Fruit fly (Drosophila melanogaster) whole organism, embryonic: ENCODE measurements around the gene CG12301.

ENCODE experiments used
- Blimp-1 ChIP-seq: fragments of 200-800 bp; sonication (Bioruptor generic); optimal IDR thresholded peaks from 3 replicates; lab custom pipeline; 2018; ENCODE audit warnings: missing biosample characterization, missing genetic modification characterization, mild to moderate bottlenecking, moderate library complexity, missing genetic modification reagents
- CG11247 ChIP-seq: fragments of 200-800 bp; sonication (Bioruptor generic); IDR thresholded peaks from 2 replicates; pipeline ENCODE4 v1.3.6; 2022; ENCODE audit warnings: missing biosample characterization, missing genetic modification characterization
- CG11560 ChIP-seq: fragments of 200-800 bp; sonication (Bioruptor generic); IDR thresholded peaks from 3 replicates; pipeline ENCODE4 v1.3.6; 2022; ENCODE audit warnings: missing biosample characterization, missing genetic modification characterization
- CG13894 ChIP-seq: fragments of 200-800 bp; sonication (Bioruptor generic); optimal IDR thresholded peaks from 3 replicates; lab custom pipeline; 2018; ENCODE audit warnings: missing biosample characterization, mild to moderate bottlenecking, missing genetic modification characterization, moderate library complexity
- CG17328 ChIP-seq: fragments of 200-800 bp; sonication (Bioruptor generic); IDR thresholded peaks from 2 replicates; pipeline ENCODE4 v1.3.6; 2022; ENCODE audit warnings: missing biosample characterization, missing genetic modification characterization
- CG2678 ChIP-seq: fragments of 200-800 bp; sonication (Bioruptor generic); optimal IDR thresholded peaks from 3 replicates; lab custom pipeline; 2019; ENCODE audit warnings: missing biosample characterization, mild to moderate bottlenecking, missing genetic modification characterization, moderate library complexity
- CG30403 ChIP-seq: fragments of 200-800 bp; sonication (Bioruptor generic); optimal IDR thresholded peaks from 3 replicates; lab custom pipeline; 2016; ENCODE audit warnings: missing biosample characterization, missing genetic modification characterization
- CG30431 ChIP-seq: fragments of 200-800 bp; sonication (Bioruptor generic); optimal IDR thresholded peaks from 2 replicates; lab custom pipeline; 2017; ENCODE audit warnings: missing biosample characterization, missing genetic modification characterization
- CG3281 ChIP-seq: fragments of 200-800 bp; sonication (Bioruptor generic); optimal IDR thresholded peaks from 3 replicates; lab custom pipeline; 2017; ENCODE audit warnings: missing biosample characterization, mild to moderate bottlenecking, missing genetic modification characterization
- CG33557 ChIP-seq: fragments of 200-800 bp; sonication (Bioruptor generic); optimal IDR thresholded peaks from 2 replicates; lab custom pipeline; 2019; ENCODE audit warnings: missing biosample characterization, mild to moderate bottlenecking, missing genetic modification characterization, moderate library complexity
- CG34224 ChIP-seq: fragments of 200-800 bp; sonication (Bioruptor generic); IDR thresholded peaks from 3 replicates; pipeline ENCODE4 v1.3.6; 2022; ENCODE audit warnings: missing biosample characterization, missing genetic modification characterization; ENCODE audit not compliant: partially characterized antibody
- CG34422 ChIP-seq: fragments of 200-800 bp; sonication (Bioruptor generic); IDR thresholded peaks from 3 replicates; pipeline ENCODE4 v1.3.6; 2022; ENCODE audit warnings: missing biosample characterization, missing genetic modification characterization
- CG6683 ChIP-seq: fragments of 200-800 bp; sonication (Bioruptor generic); optimal IDR thresholded peaks from 2 replicates; lab custom pipeline; 2017; ENCODE audit warnings: missing biosample characterization, mild to moderate bottlenecking, missing genetic modification characterization, missing genetic modification reagents
- CG7786 ChIP-seq: fragments of 200-800 bp; sonication (Bioruptor generic); optimal IDR thresholded peaks from 2 replicates; lab custom pipeline; 2016; ENCODE audit warnings: missing biosample characterization, missing genetic modification characterization
- CG9609 ChIP-seq: fragments of 200-800 bp; sonication (Bioruptor generic); optimal IDR thresholded peaks from 3 replicates; lab custom pipeline; 2016; ENCODE audit warnings: missing biosample characterization, missing genetic modification characterization
- CHES-1-like ChIP-seq: fragments of 200-800 bp; sonication (Bioruptor generic); optimal IDR thresholded peaks from 2 replicates; lab custom pipeline; 2016; ENCODE audit warnings: missing biosample characterization, missing genetic modification characterization
- CTCF ChIP-seq: fragments of 200-800 bp; sonication (Bioruptor generic); optimal IDR thresholded peaks from 2 replicates; lab custom pipeline; 2017; ENCODE audit warnings: missing biosample characterization, mild to moderate bottlenecking, missing genetic modification characterization, moderate library complexity
- CrebB ChIP-seq: fragments of 200-800 bp; sonication (Bioruptor generic); optimal IDR thresholded peaks from 3 replicates; lab custom pipeline; 2018; ENCODE audit warnings: missing biosample characterization, mild to moderate bottlenecking, missing genetic modification characterization
- H2.0 ChIP-seq: fragments of 200-800 bp; sonication (Bioruptor generic); IDR thresholded peaks from 2 replicates; pipeline ENCODE4 v1.3.6; 2022; ENCODE audit warnings: missing biosample characterization, missing genetic modification characterization
- Lpt ChIP-seq: fragments of >200 bp; optimal IDR thresholded peaks from 2 replicates; lab custom pipeline; 2018; ENCODE audit warnings: missing biosample characterization, missing genetic modification characterization
- Max ChIP-seq: fragments of 200-800 bp; sonication (Bioruptor generic); optimal IDR thresholded peaks from 2 replicates; lab custom pipeline; 2016; ENCODE audit warnings: missing biosample characterization, mild to moderate bottlenecking, missing genetic modification characterization
- Neu2 ChIP-seq: fragments of 200-800 bp; sonication (Bioruptor generic); optimal IDR thresholded peaks from 3 replicates; lab custom pipeline; 2016; ENCODE audit warnings: missing biosample characterization, missing genetic modification characterization, borderline replicate concordance
- Sin3A ChIP-seq: fragments of >200 bp; optimal IDR thresholded peaks from 2 replicates; lab custom pipeline; 2018
- Spps ChIP-seq: fragments of 200-800 bp; sonication (Bioruptor generic); optimal IDR thresholded peaks from 2 replicates; lab custom pipeline; 2018; ENCODE audit warnings: missing biosample characterization, mild to moderate bottlenecking, missing genetic modification characterization
- Ssrp ChIP-seq: fragments of 200-800 bp; sonication (Bioruptor generic); optimal IDR thresholded peaks from 2 replicates; lab custom pipeline; 2018; ENCODE audit warnings: missing biosample characterization, mild to moderate bottlenecking, missing genetic modification characterization, moderate library complexity
- bsh ChIP-seq, 2 experiments: fragments of 200-800 bp; sonication (Bioruptor generic); optimal IDR thresholded peaks; 2 replicates each; lab custom pipeline; 2017 to 2018; ENCODE audit warnings: mild to moderate bottlenecking in 2 of 2, missing biosample characterization in 2 of 2, missing genetic modification characterization in 2 of 2, moderate library complexity in 1 of 2
- fd102C ChIP-seq: fragments of 200-800 bp; sonication (Bioruptor generic); optimal IDR thresholded peaks from 2 replicates; lab custom pipeline; 2018; ENCODE audit warnings: missing biosample characterization, mild to moderate bottlenecking, missing genetic modification characterization, moderate library complexity
- ftz-f1 ChIP-seq: fragments of 200-800 bp; sonication (Bioruptor generic); optimal IDR thresholded peaks from 2 replicates; lab custom pipeline; 2016; ENCODE audit warnings: missing biosample characterization, missing genetic modification characterization
- gem ChIP-seq: fragments of 200-800 bp; sonication (Bioruptor generic); optimal IDR thresholded peaks from 2 replicates; lab custom pipeline; 2019; ENCODE audit warnings: missing biosample characterization, mild to moderate bottlenecking, missing genetic modification characterization, moderate library complexity
- gro ChIP-seq: fragments of 200-800 bp; sonication (Bioruptor generic); optimal IDR thresholded peaks from 2 replicates; lab custom pipeline; 2016; ENCODE audit warnings: missing biosample characterization, missing genetic modification characterization
- gsb-n ChIP-seq: fragments of 200-800 bp; sonication (Bioruptor generic); optimal IDR thresholded peaks from 3 replicates; lab custom pipeline; 2018; ENCODE audit warnings: missing biosample characterization, mild to moderate bottlenecking, missing genetic modification characterization
- hkb ChIP-seq, 2 experiments: fragments of 200-800 bp in 1 of 2; fragments of >200 bp in 1 of 2; sonication (Bioruptor generic) in 1 of 2; IDR thresholded peaks in 1 of 2; optimal IDR thresholded peaks in 1 of 2; 2 replicates each; pipeline versions ENCODE4 v1.3.6 to Lab custom; 2017 to 2022; ENCODE audit warnings: missing biosample characterization in 1 of 2, missing genetic modification characterization in 1 of 2
- jing ChIP-seq: fragments of 200-800 bp; sonication (Bioruptor generic); optimal IDR thresholded peaks from 2 replicates; lab custom pipeline; 2018; ENCODE audit warnings: missing biosample characterization, mild to moderate bottlenecking, missing genetic modification characterization
- kah ChIP-seq: fragments of 200-800 bp; sonication (Bioruptor generic); optimal IDR thresholded peaks from 2 replicates; lab custom pipeline; 2018; ENCODE audit warnings: missing biosample characterization, mild to moderate bottlenecking, missing genetic modification characterization
- kay ChIP-seq: fragments of 200-800 bp; sonication (Bioruptor generic); optimal IDR thresholded peaks from 2 replicates; lab custom pipeline; 2016; ENCODE audit warnings: missing biosample characterization, missing genetic modification characterization
- lab ChIP-seq: fragments of 200-800 bp; sonication (Bioruptor generic); optimal IDR thresholded peaks from 3 replicates; lab custom pipeline; 2017; ENCODE audit warnings: missing biosample characterization, missing genetic modification characterization, mild to moderate bottlenecking, moderate library complexity, missing genetic modification reagents
- lilli ChIP-seq: fragments of 200-800 bp; sonication (Bioruptor generic); optimal IDR thresholded peaks from 3 replicates; lab custom pipeline; 2016; ENCODE audit warnings: missing biosample characterization, missing genetic modification characterization
- lmd ChIP-seq: fragments of 200-800 bp; sonication (Bioruptor generic); IDR thresholded peaks from 2 replicates; pipeline ENCODE4 v1.3.6; 2022; ENCODE audit warnings: missing biosample characterization, missing genetic modification characterization
- lola ChIP-seq, 3 experiments: fragments of >200 bp in 2 of 3; fragments of 200-800 bp in 1 of 3; sonication (Bioruptor generic) in 1 of 3; optimal IDR thresholded peaks; 2 replicates each; lab custom pipeline; 2017 to 2019; ENCODE audit warnings: missing biosample characterization in 3 of 3, missing genetic modification characterization in 3 of 3, mild to moderate bottlenecking in 1 of 3, moderate library complexity in 1 of 3
- seq ChIP-seq: fragments of 200-800 bp; sonication (Bioruptor generic); IDR thresholded peaks from 2 replicates; pipeline ENCODE4 v1.3.6; 2022; ENCODE audit warnings: missing biosample characterization, missing genetic modification characterization
- sima ChIP-seq: fragments of 200-800 bp; sonication (Bioruptor generic); optimal IDR thresholded peaks from 2 replicates; lab custom pipeline; 2016; ENCODE audit warnings: missing biosample characterization, missing genetic modification characterization
- tap ChIP-seq: fragments of 200-800 bp; optimal IDR thresholded peaks from 3 replicates; lab custom pipeline; 2019; ENCODE audit warnings: missing biosample characterization, mild to moderate bottlenecking, missing genetic modification characterization, moderate library complexity
- tll ChIP-seq, 2 experiments: fragments of 200-800 bp in 1 of 2; fragments of >200 bp in 1 of 2; sonication (Bioruptor generic) in 1 of 2; optimal IDR thresholded peaks; 2 replicates each; lab custom pipeline; 2017 to 2019; ENCODE audit warnings: missing biosample characterization in 2 of 2, missing genetic modification characterization in 2 of 2, mild to moderate bottlenecking in 1 of 2, moderate library complexity in 1 of 2
- tup ChIP-seq: fragments of 200-800 bp; sonication (Bioruptor generic); optimal IDR thresholded peaks from 2 replicates; lab custom pipeline; 2016; ENCODE audit warnings: missing biosample characterization, mild to moderate bottlenecking, missing genetic modification characterization, moderate library complexity
- twi ChIP-seq: fragments of 200-800 bp; optimal IDR thresholded peaks from 2 replicates; lab custom pipeline; 2019; ENCODE audit warnings: missing biosample characterization, mild to moderate bottlenecking, missing genetic modification characterization, moderate library complexity
- unpg ChIP-seq: fragments of 200-800 bp; sonication (Bioruptor generic); optimal IDR thresholded peaks from 3 replicates; lab custom pipeline; 2018; ENCODE audit warnings: missing biosample characterization, mild to moderate bottlenecking, missing genetic modification characterization, moderate library complexity
- vvl ChIP-seq: fragments of 200-800 bp; sonication (Bioruptor generic); IDR thresholded peaks from 2 replicates; pipeline ENCODE4 v1.3.6; 2022; ENCODE audit warnings: missing biosample characterization, missing genetic modification characterization

Gene CG12301

dm6 chr3L:15534274-15535227 lies 46.0 kb upstream of the CG12301 start (continued):
- TF ChIP-seq tup (GFP tag; lab: Kevin White, UChicago) = no peak
- no peak for TF ChIP-seq Lpt (GFP tag; lab: Kevin White, UChicago)
- TF ChIP-seq CG7786 = peak; percentile 42
- peak; percentile 49 for TF ChIP-seq Max (GFP tag; lab: Kevin White, UChicago)
- TF ChIP-seq CG30403 (GFP tag; lab: Kevin White, UChicago) = peak; percentile 87
- no peak for TF ChIP-seq hkb (optimal IDR thresholded peaks at IDR 0.05; lab: Kevin White, UChicago)
- TF ChIP-seq hkb (GFP tag; IDR thresholded peaks at IDR 0.05; lab: Robert Waterston, UW) = 0 out of 2 replicates have a peak, but pooled peaks have one; percentile 35
- TF ChIP-seq sima (GFP tag; lab: Kevin White, UChicago) = no peak
- no peak for TF ChIP-seq tap (tag; lab: Kevin White, UChicago)
- TF ChIP-seq CTCF (GFP tag; lab: Kevin White, UChicago) = no peak
- TF ChIP-seq kah = no peak
- TF ChIP-seq Sin3A (lab: Kevin White, UChicago) = no peak
- peak; percentile 17 to 40 for TF ChIP-seq bsh (GFP tag; optimal IDR thresholded peaks at IDR 0.05; lab: Kevin White, UChicago)
- peak; percentile 52 for TF ChIP-seq CG33557 (GFP tag; lab: Kevin White, UChicago)
- TF ChIP-seq CG13894 (tag; lab: Kevin White, UChicago) = peak; percentile 3
- peak; percentile 56 for TF ChIP-seq CG3281
- peak; percentile 17 for TF ChIP-seq kay (GFP tag; lab: Kevin White, UChicago)
- TF ChIP-seq Neu2 = no peak
- TF ChIP-seq CG34422 (GFP tag; lab: Robert Waterston, UW) = peak; percentile 67
- peak; percentile 37 for TF ChIP-seq CHES-1-like (GFP tag; lab: Kevin White, UChicago)
- peak; percentile 83 for TF ChIP-seq gem (tag; lab: Kevin White, UChicago)
- TF ChIP-seq CG30431 (GFP tag; lab: Kevin White, UChicago) = peak; percentile 36
- peak; percentile 74 for TF ChIP-seq lilli
- peak; percentile 48 for TF ChIP-seq gro
- peak; percentile 29; the same call in 1 of the 2 replicates for TF ChIP-seq H2.0
- no peak for TF ChIP-seq tll (GFP tag; optimal IDR thresholded peaks at IDR 0.05; lab: Kevin White, UChicago)
- TF ChIP-seq CG34224 (GFP tag; lab: Robert Waterston, UW) = peak; percentile 31; the same call in 1 of the 3 replicates
- peak; percentile 30 for TF ChIP-seq twi
- TF ChIP-seq lmd (GFP tag; lab: Robert Waterston, UW) = peak; percentile 58; the same call in 1 of the 2 replicates
- peak; percentile 20 for TF ChIP-seq lab (GFP tag; lab: Kevin White, UChicago)
- TF ChIP-seq unpg (GFP tag; lab: Kevin White, UChicago) = peak; percentile 34
- TF ChIP-seq vvl (GFP tag; lab: Robert Waterston, UW) = peak; percentile 11; the same call in 1 of the 2 replicates
- TF ChIP-seq gsb-n (tag; lab: Kevin White, UChicago) = peak; percentile 34
- TF ChIP-seq CG17328 (GFP tag; lab: Robert Waterston, UW) = 0 out of 2 replicates have a peak, but pooled peaks have one; percentile 55
- TF ChIP-seq lola (GFP tag; optimal IDR thresholded peaks at IDR 0.05; lab: Kevin White, UChicago) = peak in 1 of 3 experiments; percentile 83
- TF ChIP-seq jing (GFP tag; lab: Kevin White, UChicago) = peak; percentile 37
- no peak for TF ChIP-seq CG11247 (GFP tag; lab: Robert Waterston, UW)
- peak; percentile 27 for TF ChIP-seq CG6683 (GFP tag; lab: Kevin White, UChicago)
- TF ChIP-seq CG11560 (tag; lab: Robert Waterston, UW) = peak; percentile 52; the same call in 1 of the 3 replicates
- peak; percentile 65 for TF ChIP-seq Ssrp
- no peak for TF ChIP-seq fd102C
- TF ChIP-seq CG9609 (GFP tag; lab: Kevin White, UChicago) = peak; percentile 52
- no peak for TF ChIP-seq CrebB (tag; lab: Kevin White, UChicago)
- TF ChIP-seq seq = 0 out of 2 replicates have a peak, but pooled peaks have one; percentile 16
- peak; percentile 16 for TF ChIP-seq Blimp-1 (GFP tag; lab: Kevin White, UChicago)
- no peak for TF ChIP-seq Spps (tag; lab: Kevin White, UChicago)
- peak; percentile 81 for TF ChIP-seq CG2678
- no peak for TF ChIP-seq ftz-f1 (GFP tag; lab: Kevin White, UChicago)
